Fruit fly (Drosophila melanogaster) S2 (cell line): Measurements from ENCODE around the gene CG7631.
"Not testable (repeated sequence)": the region's sequence is repeated elsewhere in the genome, so short reads cannot be mapped to it uniquely, and the experiment has no call there.

Experiments
- CG8478 ChIP-seq: fragments of >200 bp; optimal IDR thresholded peaks from 2 replicates; lab custom pipeline; 2018
- CTCF ChIP-seq, 2 experiments: fragments of >200 bp; optimal IDR thresholded peaks; 2 replicates each; lab custom pipeline; 2018

CG7631 gene

dm6 chr2L:15676002-15676401 is 47.5 kb downstream of the CG7631 start, which contains the start of gene CG43923:
Gene CG43923, minus strand, starts transcription at chr2L:15676102.
- TF ChIP-seq CG8478 (lab: Kevin White, UChicago); CTCF (optimal IDR thresholded peaks at IDR 0.05; lab: Kevin White, UChicago): not testable (repeated sequence)
